Worm (Caenorhabditis elegans) whole organism, mixed stage, embryonic: ENCODE data around the gene fbxb-29.

ENCODE experiments used
- elt-3 ChIP-seq: fragments of 150-350 bp; optimal IDR thresholded peaks from 2 replicates; lab custom pipeline; 2014; ENCODE audit warnings: missing biosample characterization, missing genetic modification characterization
- lin-13 ChIP-seq: fragments of 150-350 bp; optimal IDR thresholded peaks from 2 replicates; lab custom pipeline; 2014; ENCODE audit warnings: missing biosample characterization, missing genetic modification characterization
- lsy-2 ChIP-seq: fragments of 150-350 bp; optimal IDR thresholded peaks from 2 replicates; lab custom pipeline; 2014; ENCODE audit warnings: missing biosample characterization, missing genetic modification characterization
- mls-2 ChIP-seq: sonication (generic microtip); optimal IDR thresholded peaks from 2 replicates; lab custom pipeline; 2016; ENCODE audit warnings: mild to moderate bottlenecking, missing genetic modification characterization, moderate library complexity, missing compliant biosample characterization
- nhr-28 ChIP-seq: fragments of 150-350 bp; optimal IDR thresholded peaks from 2 replicates; lab custom pipeline; 2014; ENCODE audit warnings: missing biosample characterization, missing genetic modification characterization
- nhr-76 ChIP-seq: sonication (generic microtip); optimal IDR thresholded peaks from 2 replicates; lab custom pipeline; 2017; ENCODE audit warnings: missing biosample characterization, missing genetic modification characterization
- pha-4 ChIP-seq: fragments of 150-350 bp; optimal IDR thresholded peaks from 2 replicates; lab custom pipeline; 2018; ENCODE audit warnings: missing biosample characterization, missing genetic modification reagents, missing genetic modification characterization
- tbx-8 ChIP-seq: fragments of 200-800 bp; sonication (Bioruptor generic); optimal IDR thresholded peaks from 2 replicates; lab custom pipeline; 2018; ENCODE audit warnings: mild to moderate bottlenecking, missing genetic modification characterization, moderate library complexity, missing compliant biosample characterization
- unc-62 ChIP-seq: fragments of 150-350 bp; optimal IDR thresholded peaks from 2 replicates; lab custom pipeline; 2014; ENCODE audit warnings: missing biosample characterization, missing genetic modification reagents, missing genetic modification characterization
- zip-8 ChIP-seq: fragments of 150-350 bp; optimal IDR thresholded peaks from 2 replicates; lab custom pipeline; 2014; ENCODE audit warnings: missing biosample characterization, missing genetic modification characterization

DNA sequence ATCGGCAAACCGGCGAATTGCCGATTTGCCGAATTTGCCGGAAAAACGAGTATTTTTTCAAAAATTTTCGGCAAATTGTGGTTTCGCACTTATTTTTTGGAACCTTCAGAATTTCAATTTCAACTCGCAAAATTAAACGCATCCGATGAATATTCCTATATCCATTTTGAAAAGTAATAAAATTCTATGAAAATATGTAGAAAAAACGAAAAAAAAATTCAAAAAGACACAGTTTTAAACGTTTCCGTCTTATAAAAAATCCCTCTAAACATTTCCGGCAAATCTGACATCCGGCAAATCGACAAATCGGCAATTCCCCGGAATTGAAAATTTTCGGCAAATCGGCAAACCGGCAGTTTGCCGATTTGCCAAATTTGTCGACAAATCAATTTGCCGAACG is 46.3 kb upstream of the fbxb-29 start, which contains the start of gene str-148:
- TF ChIP-seq nhr-28 (tag; lab: Kevin White, UChicago), result no peak
- no peak for TF ChIP-seq nhr-76 (tag; lab: Kevin White, UChicago)
- no peak for TF ChIP-seq unc-62 (GFP tag; lab: Kevin White, UChicago)
- no peak for TF ChIP-seq lsy-2 (tag; lab: Kevin White, UChicago)
- no peak for TF ChIP-seq elt-3 (tag; lab: Kevin White, UChicago)
- no peak for TF ChIP-seq mls-2 (tag; lab: Kevin White, UChicago)
- no peak for TF ChIP-seq pha-4 (tag; lab: Kevin White, UChicago)
- TF ChIP-seq lin-13 (tag; lab: Kevin White, UChicago), result no peak
- no peak for TF ChIP-seq tbx-8
- TF ChIP-seq zip-8, result no peak
